Worm (Caenorhabditis elegans) whole organism, dauer: ENCODE results near the gene T04B2.3.
"Not testable (repeated sequence)": the region's sequence is repeated elsewhere in the genome, so short reads cannot be mapped to it uniquely, and the experiment has no call there.

Experiments used
- unc-62 ChIP-seq: sonication (generic microtip); optimal IDR thresholded peaks from 2 replicates; lab custom pipeline; 2017; ENCODE audit warnings: missing biosample characterization, missing genetic modification reagents, missing genetic modification characterization

T04B2.3 gene

ce11 chrIV:10047108-10047507 lies at the start of gene T04B2.3:
Gene T04B2.3, plus strand, starts transcription at chrIV:10047408.
- TF ChIP-seq unc-62 (GFP tag; lab: Kevin White, UChicago), result no peak

ce11 chrIV:9998487-9999218 lies 48.6 kb upstream of the T04B2.3 start, which contains the start of gene pyp-1:
Gene pyp-1, minus strand, starts transcription at chrIV:9998925.
- TF ChIP-seq unc-62 (GFP tag; lab: Kevin White, UChicago), result no peak

DNA sequence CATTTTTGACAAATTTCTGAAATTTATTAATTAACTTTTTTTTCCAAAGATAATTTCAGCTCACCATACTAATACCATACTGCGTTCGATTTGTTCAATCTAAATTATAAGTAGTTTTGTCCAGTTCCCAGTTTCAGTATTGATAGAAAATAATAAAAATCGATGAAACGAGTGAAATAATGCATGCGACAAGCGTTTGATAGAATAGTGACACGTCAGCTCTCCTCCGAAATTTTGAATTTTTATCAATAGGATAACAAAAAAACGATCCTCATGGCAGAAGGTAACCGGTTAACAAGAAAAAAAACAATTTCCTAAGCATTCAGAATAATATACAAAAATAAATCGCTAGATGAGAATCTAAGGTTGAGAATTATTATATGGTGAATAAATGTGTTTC lies 45.5 kb upstream of the T04B2.3 start, which contains the start of gene C47E12.3:
TSS of gene C47E12.3 (minus strand) at position 101 of the 400 bp plus-strand sequence.
- no peak for TF ChIP-seq unc-62 (GFP tag; lab: Kevin White, UChicago)

DNA sequence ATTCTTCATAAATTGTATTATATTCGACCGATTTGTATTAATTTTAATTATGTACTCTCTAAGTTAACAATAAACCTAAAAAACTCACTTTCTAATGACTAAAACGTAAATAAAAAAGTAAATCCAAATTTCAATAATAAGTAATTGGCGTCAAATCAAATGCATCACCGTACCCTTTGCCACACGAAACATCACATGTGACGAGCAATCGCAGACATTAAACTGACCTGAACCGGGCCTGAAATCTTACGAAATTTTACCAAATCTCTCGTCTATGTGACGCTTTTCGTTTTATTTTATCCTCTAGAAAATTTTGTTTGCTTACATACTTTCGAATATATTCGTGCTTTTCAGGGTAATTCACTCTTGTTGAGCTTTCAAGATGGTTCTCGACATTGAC lies 43.8 kb upstream of the T04B2.3 start, which contains the start of the genes C47E12.2 and sars-1:
TSS of gene C47E12.2 (minus strand) at position 131 of the 400 bp plus-strand sequence.
TSS of gene sars-1 (plus strand) at position 355 of the 400 bp plus-strand sequence.
- no peak for TF ChIP-seq unc-62 (GFP tag; lab: Kevin White, UChicago)

- no peak for TF ChIP-seq unc-62 (GFP tag; lab: Kevin White, UChicago)
Measured at ce11 chrIV:10006792-10007191, 40.4 kb upstream of the T04B2.3 start, which contains the start of gene C47E12.13. Gene C47E12.13, minus strand, starts transcription at chrIV:10006892.

DNA sequence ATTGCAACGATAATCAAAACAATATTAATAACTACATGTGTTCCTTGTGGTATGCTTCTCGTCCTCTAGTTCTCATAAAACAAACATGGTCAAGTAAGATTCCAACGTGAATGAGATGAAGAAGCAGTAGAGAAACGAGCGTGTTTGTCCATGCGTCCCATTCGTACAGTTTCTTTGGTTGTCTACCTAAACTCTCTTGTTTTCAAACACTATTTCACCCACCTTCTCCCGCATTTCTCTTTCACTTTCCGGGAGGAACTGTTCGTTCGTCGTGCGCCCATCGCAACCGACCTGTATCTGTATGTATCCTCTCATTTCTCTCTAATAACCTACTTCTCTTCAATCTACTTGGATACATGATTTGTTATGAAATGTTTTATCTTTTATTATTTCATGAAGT lies 39.5 kb upstream of the T04B2.3 start:
- TF ChIP-seq unc-62 (GFP tag; lab: Kevin White, UChicago), result no peak

- TF ChIP-seq unc-62 (GFP tag; lab: Kevin White, UChicago), result no peak
Measured at ce11 chrIV:10009536-10009935, 37.7 kb upstream of the T04B2.3 start, which contains the start of gene magu-4. Gene magu-4, plus strand, starts transcription at chrIV:10009753.

ce11 chrIV:10016977-10017376 lies 30.2 kb upstream of the T04B2.3 start, which contains the start of gene ent-7:
Gene ent-7, plus strand, starts transcription at chrIV:10017277.
- TF ChIP-seq unc-62 (GFP tag; lab: Kevin White, UChicago), result no peak

DNA sequence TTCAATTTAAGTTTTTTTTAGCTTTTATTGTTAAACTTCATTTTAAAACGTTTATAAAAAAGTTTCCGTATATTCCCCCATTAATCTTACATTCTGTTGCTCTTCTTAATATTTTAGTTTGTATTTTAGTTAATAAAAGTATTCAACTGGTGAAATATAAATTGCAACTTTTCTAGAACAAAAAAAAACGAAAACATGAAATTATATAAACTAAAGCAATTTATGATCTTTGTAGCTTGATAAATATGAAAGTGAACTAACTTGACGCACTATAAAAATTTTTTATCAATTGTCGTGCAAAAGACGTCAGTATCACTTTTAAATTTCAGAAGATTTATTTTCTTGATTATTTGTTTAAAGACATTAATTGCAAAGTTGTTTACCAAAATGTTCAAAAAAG lies 29.6 kb upstream of the T04B2.3 start, which contains the start of gene F44D12.2:
TSS of gene F44D12.2 (minus strand) at position 101 of the 400 bp plus-strand sequence.
- no peak for TF ChIP-seq unc-62 (GFP tag; lab: Kevin White, UChicago)

ce11 chrIV:10021283-10021682 lies 25.9 kb upstream of the T04B2.3 start, which contains the start of gene F44D12.19:
Gene F44D12.19, plus strand, starts transcription at chrIV:10021583.
- TF ChIP-seq unc-62 (GFP tag; lab: Kevin White, UChicago), result no peak

ce11 chrIV:10022991-10023390 lies 24.2 kb upstream of the T04B2.3 start, which contains the start of gene F44D12.8:
Gene F44D12.8, plus strand, starts transcription at chrIV:10023291.
- no peak for TF ChIP-seq unc-62 (GFP tag; lab: Kevin White, UChicago)

- TF ChIP-seq unc-62 (GFP tag; lab: Kevin White, UChicago), result no peak
Measured at ce11 chrIV:10026129-10026528, 21.1 kb upstream of the T04B2.3 start.

ce11 chrIV:10027566-10027965 lies 19.6 kb upstream of the T04B2.3 start, which contains the start of gene gipc-2:
Gene gipc-2, minus strand, starts transcription at chrIV:10027666.
- TF ChIP-seq unc-62 (GFP tag; lab: Kevin White, UChicago), result no peak

DNA sequence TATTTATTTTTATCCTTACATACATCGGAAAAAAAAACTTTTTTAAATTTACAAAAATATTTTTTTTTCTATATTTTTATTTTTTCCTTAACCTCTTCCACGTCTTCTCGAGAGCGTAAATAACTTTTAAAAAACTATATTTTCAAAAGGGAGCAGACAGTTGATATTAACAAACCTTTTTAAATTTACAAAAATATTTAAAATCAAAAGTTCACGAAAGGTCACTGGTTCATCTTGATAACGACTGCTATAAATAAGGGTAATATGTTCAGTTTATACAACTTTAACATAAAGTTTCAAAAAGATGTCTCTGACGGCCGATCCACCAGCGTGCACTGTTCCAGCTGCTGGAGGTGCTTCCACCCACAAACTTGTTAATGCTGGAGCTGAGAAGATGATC lies 18.4 kb upstream of the T04B2.3 start, which contains the start of the genes F44D12.16 and msd-2:
TSS of gene F44D12.16 (plus strand) at position 301 of the 400 bp plus-strand sequence.
TSS of gene msd-2 (plus strand) at position 305 of the 400 bp plus-strand sequence.
- TF ChIP-seq unc-62 (GFP tag; lab: Kevin White, UChicago), result not testable (repeated sequence)

- no peak for TF ChIP-seq unc-62 (GFP tag; lab: Kevin White, UChicago)
Measured at ce11 chrIV:10033053-10033452, 14.2 kb upstream of the T04B2.3 start, which contains the start of gene F44D12.6. Gene F44D12.6, plus strand, starts transcription at chrIV:10033353.

DNA sequence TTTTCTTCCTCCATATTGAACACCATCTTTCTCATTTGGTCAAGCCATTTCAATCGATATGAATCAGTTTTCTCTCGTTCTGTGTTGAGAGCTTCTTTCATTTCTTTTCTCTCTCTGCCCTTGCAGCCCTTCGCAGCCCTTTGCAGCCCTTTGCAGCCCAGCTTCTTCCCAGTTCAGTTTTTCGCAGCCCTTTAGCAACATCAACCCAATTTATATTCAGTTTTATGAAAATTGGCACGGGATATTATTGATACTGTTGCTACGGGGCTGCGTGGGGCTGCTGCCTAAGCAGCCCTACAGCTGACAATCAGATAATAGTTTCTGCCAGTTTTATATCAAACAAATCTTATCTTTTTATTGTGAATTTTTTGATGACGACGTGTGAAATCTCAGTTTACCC lies 10.2 kb upstream of the T04B2.3 start, which contains the start of gene F44D12.10:
TSS of gene F44D12.10 (minus strand) at position 101 of the 400 bp plus-strand sequence.
- TF ChIP-seq unc-62 (GFP tag; lab: Kevin White, UChicago), result no peak
